Worm (Caenorhabditis elegans) whole organism, late embryonic: Measurements from ENCODE around the gene bckd-1A.

ENCODE experiments used
- ceh-14 ChIP-seq: sonication (generic microtip); optimal IDR thresholded peaks from 2 replicates; lab custom pipeline; 2016; ENCODE audit warnings: missing genotype, missing genetic modification characterization, missing compliant biosample characterization
- nhr-11 ChIP-seq: fragments of 150-350 bp; optimal IDR thresholded peaks from 2 replicates; lab custom pipeline; 2014; ENCODE audit warnings: missing biosample characterization, missing genetic modification characterization
- odd-2 ChIP-seq: sonication (generic microtip); optimal IDR thresholded peaks from 2 replicates; lab custom pipeline; 2017; ENCODE audit warnings: antibody characterized with exemption, mild to moderate bottlenecking, missing genetic modification characterization, missing compliant biosample characterization
- pha-4 ChIP-seq: fragments of 150-350 bp; optimal IDR thresholded peaks from 2 replicates; lab custom pipeline; 2018; ENCODE audit warnings: missing biosample characterization, missing genetic modification reagents, missing genetic modification characterization
- rnt-1 ChIP-seq: sonication (generic microtip); optimal IDR thresholded peaks from 2 replicates; lab custom pipeline; 2016; ENCODE audit warnings: missing genetic modification characterization, missing compliant biosample characterization

- no peak for TF ChIP-seq rnt-1 (tag; lab: Kevin White, UChicago)
- no peak for TF ChIP-seq nhr-11
- no peak for TF ChIP-seq odd-2 (tag; lab: Kevin White, UChicago)
- TF ChIP-seq ceh-14 (tag; lab: Kevin White, UChicago): no peak
- no peak for TF ChIP-seq pha-4 (tag; lab: Kevin White, UChicago)
These were observed 48.4 kb upstream of the bckd-1A start, which contains the start of gene cyp-13A11 for ce11 chrIII:13020741-13021140.
